Worm (Caenorhabditis elegans): Measurements from ENCODE around the gene C29E4.10.

C29E4.10 gene

ce11 chrIII:7900733-7901132 is 36.9 kb upstream of the C29E4.10 start, which contains the start of gene best-24:
Gene best-24, plus strand, starts transcription at chrIII:7901033.
- TF ChIP-seq F37D6.2 (tag; optimal IDR thresholded peaks at IDR 0.05), result no peak
- TF ChIP-seq Y5F2A.4 (GFP tag; optimal IDR thresholded peaks at IDR 0.05), result no peak
- no peak for TF ChIP-seq mxl-3 (GFP tag; optimal IDR thresholded peaks at IDR 0.05)
- no peak for TF ChIP-seq unc-130 (GFP tag; optimal IDR thresholded peaks at IDR 0.05)
- TF ChIP-seq nhr-77 (tag; optimal IDR thresholded peaks at IDR 0.05), result no peak

ce11 chrIII:7903427-7903826 is 34.2 kb upstream of the C29E4.10 start:
- TF ChIP-seq ceh-28 (tag; optimal IDR thresholded peaks at IDR 0.05) (no peak), aha-1 (tag) (peak; percentile 43), unc-62 (GFP tag; optimal IDR thresholded peaks at IDR 0.05 in 1 of 2) (peak in 1 of 2 experiments; percentile 91), unc-62 (tag; optimal IDR thresholded peaks at IDR 0.05) (no peak)

ce11 chrIII:7907515-7907914 is 30.1 kb upstream of the C29E4.10 start, which contains the start of gene pcp-5:
Gene pcp-5, minus strand, starts transcription at chrIII:7907615.
- TF ChIP-seq daf-16 (GFP tag; optimal IDR thresholded peaks at IDR 0.05) (peak in 1 of 2 experiments; percentile 19), daf-16 (tag; optimal IDR thresholded peaks at IDR 0.05) (no peak), dmd-8 (GFP tag; IDR thresholded peaks at IDR 0.05) (no peak)

ce11 chrIII:7909263-7909662 is 28.4 kb upstream of the C29E4.10 start, which contains the start of gene ZK688.1:
Gene ZK688.1, plus strand, starts transcription at chrIII:7909563.
- TF ChIP-seq zip-11 (GFP tag; IDR thresholded peaks at IDR 0.05) (no peak), nhr-6 (tag; optimal IDR thresholded peaks at IDR 0.05) (no peak), unc-62 (GFP tag; optimal IDR thresholded peaks at IDR 0.05 in 1 of 2) (no peak), unc-62 (tag; optimal IDR thresholded peaks at IDR 0.05) (no peak), dpl-1 (GFP tag; optimal IDR thresholded peaks at IDR 0.05) (no peak), snpc-1.2 (GFP tag; IDR thresholded peaks at IDR 0.05) (no peak), ceh-20 (GFP tag; IDR thresholded peaks at IDR 0.05) (no peak), skn-1 (tag; optimal IDR thresholded peaks at IDR 0.05) (no peak)

ce11 chrIII:7911621-7912020 is 26.0 kb upstream of the C29E4.10 start, which contains the start of gene ZK688.7:
Gene ZK688.7, minus strand, starts transcription at chrIII:7911634.
- TF ChIP-seq T20F7.1 (GFP tag; optimal IDR thresholded peaks at IDR 0.05) (peak; percentile 2), arid-1 (GFP tag; conservative IDR thresholded peaks at IDR 0.05) (no peak), hmg-1.1 (GFP tag; IDR thresholded peaks at IDR 0.05) (no peak), unc-39 (tag; optimal IDR thresholded peaks at IDR 0.05) (no peak), nhr-28 (tag; optimal IDR thresholded peaks at IDR 0.05) (peak; percentile 60), lsy-2 (tag; optimal IDR thresholded peaks at IDR 0.05) (peak in 1 of 2 experiments; percentile 29), hlh-30 (tag; optimal IDR thresholded peaks at IDR 0.05; ENCODE audit: insufficient read depth) (peak; percentile 86), hlh-11 (tag; optimal IDR thresholded peaks at IDR 0.05) (peak; percentile 56), mdl-1 (tag; optimal IDR thresholded peaks at IDR 0.05) (peak in 1 of 2 experiments; percentile 47), lim-7 (GFP tag; IDR thresholded peaks at IDR 0.05) (no peak), Y5F2A.4 (GFP tag; optimal IDR thresholded peaks at IDR 0.05) (no peak), mxl-3 (GFP tag; optimal IDR thresholded peaks at IDR 0.05) (peak; percentile 31), dve-1 (tag; optimal IDR thresholded peaks at IDR 0.05; ENCODE audit: insufficient read depth) (peak; percentile 60), unc-62 (GFP tag; optimal IDR thresholded peaks at IDR 0.05 in 1 of 2) (peak in 1 of 2 experiments; percentile 87), unc-62 (tag; optimal IDR thresholded peaks at IDR 0.05) (no peak), daf-16 (GFP tag; optimal IDR thresholded peaks at IDR 0.05) (no peak), daf-16 (tag; optimal IDR thresholded peaks at IDR 0.05) (peak; percentile 84)

- no peak for TF ChIP-seq nhr-237 (tag; optimal IDR thresholded peaks at IDR 0.05)
- no peak for TF ChIP-seq ztf-11 (tag; optimal IDR thresholded peaks at IDR 0.05)
- no peak for TF ChIP-seq zip-2 (tag; optimal IDR thresholded peaks at IDR 0.05)
Measured at ce11 chrIII:7913488-7913887, 24.2 kb upstream of the C29E4.10 start, which contains the start of gene ZK688.12. Gene ZK688.12, minus strand, starts transcription at chrIII:7913588.

Measured in whole organism, L4 larva.